Fruit fly (Drosophila melanogaster): ENCODE data around the gene CG32270.

CG32270 gene

DNA sequence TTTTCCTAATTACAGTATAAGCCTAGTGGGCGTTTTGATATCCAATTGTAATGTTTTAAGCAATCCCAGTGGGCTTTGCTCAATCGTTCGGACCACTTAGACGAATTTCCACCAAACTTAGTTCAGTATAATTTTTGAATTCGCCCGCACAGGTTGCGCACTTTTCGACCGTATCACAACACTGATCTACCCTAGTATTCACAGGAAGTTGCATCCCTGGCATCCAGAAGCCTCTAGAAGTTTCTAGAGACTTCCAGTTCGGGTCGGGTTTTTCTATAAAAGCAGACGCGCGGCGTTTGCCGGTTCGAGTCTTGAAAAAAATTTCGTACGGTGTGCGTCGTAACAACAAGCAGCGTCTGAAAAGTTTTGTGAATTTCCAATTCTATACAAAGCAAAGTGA, 15.9 kb downstream of the CG32270 start, which contains the start of gene Hsp83 (continued):
- TF ChIP-seq Nf-YB (GFP tag; optimal IDR thresholded peaks at IDR 0.05) (peak; percentile 81), wor (GFP tag; IDR thresholded peaks at IDR 0.05) (peak; percentile 41; the same call in 1 of the 2 replicates), Dip2 (GFP tag; IDR thresholded peaks at IDR 0.05) (no peak), CG12155 (GFP tag; optimal IDR thresholded peaks at IDR 0.05) (peak; percentile 74), CG1529 (GFP tag; optimal IDR thresholded peaks at IDR 0.05) (peak; percentile 95), phol (tag; optimal IDR thresholded peaks at IDR 0.05) (peak; percentile 82), CG2678 (tag; optimal IDR thresholded peaks at IDR 0.05) (peak; percentile 91), CG18619 (GFP tag; optimal IDR thresholded peaks at IDR 0.05) (peak; percentile 98), salm (tag; optimal IDR thresholded peaks at IDR 0.05) (peak; percentile 89), dm (GFP tag; optimal IDR thresholded peaks at IDR 0.05) (peak; percentile 94), Ada2b (GFP tag; IDR thresholded peaks at IDR 0.05) (peak; percentile 68; the same call in 1 of the 2 replicates), CG6791 (GFP tag; IDR thresholded peaks at IDR 0.05; ENCODE audit: partially characterized antibody) (peak; percentile 23; the same call in 1 of the 3 replicates), Pdp1 (GFP tag; optimal IDR thresholded peaks at IDR 0.05) (peak; percentile 89), CG32532 (GFP tag; IDR thresholded peaks at IDR 0.05) (peak; percentile 95), CrebB (tag; optimal IDR thresholded peaks at IDR 0.05) (peak; percentile 99), tll (GFP tag; optimal IDR thresholded peaks at IDR 0.05) (no peak), Bdp1 (GFP tag; optimal IDR thresholded peaks at IDR 0.05) (peak; percentile 89), CG10147 (GFP tag; optimal IDR thresholded peaks at IDR 0.05) (peak; percentile 88), CG6683 (GFP tag; optimal IDR thresholded peaks at IDR 0.05) (peak; percentile 97), H2.0 (GFP tag; IDR thresholded peaks at IDR 0.05) (peak; percentile 87), repo (GFP tag; optimal IDR thresholded peaks at IDR 0.05) (peak; percentile 94), zfh2 (GFP tag; optimal IDR thresholded peaks at IDR 0.05) (peak; percentile 81), CG11696 (GFP tag; IDR thresholded peaks at IDR 0.05) (peak; percentile 79), CG4282 (GFP tag; optimal IDR thresholded peaks at IDR 0.05) (peak; percentile 85), CG10959 (GFP tag; IDR thresholded peaks at IDR 0.05) (peak; percentile 81), bsh (GFP tag; optimal IDR thresholded peaks at IDR 0.05) (peak; percentile 90 to 91), CG18764 (GFP tag; optimal IDR thresholded peaks at IDR 0.05) (peak; percentile 93), CG7786 (GFP tag; optimal IDR thresholded peaks at IDR 0.05) (peak; percentile 89), wdn (GFP tag; IDR thresholded peaks at IDR 0.05) (peak; percentile 90), sqz (GFP tag; optimal IDR thresholded peaks at IDR 0.05) (peak; percentile 98), aop (GFP tag; IDR thresholded peaks at IDR 0.05) (0 out of 2 replicates have a peak, but pooled peaks have one; percentile 41), D (optimal IDR thresholded peaks at IDR 0.05) (no peak), D (GFP tag; optimal IDR thresholded peaks at IDR 0.05) (peak; percentile 95), Hsf (GFP tag; optimal IDR thresholded peaks at IDR 0.05) (peak; percentile 99), HLH54F (GFP tag; optimal IDR thresholded peaks at IDR 0.05) (peak; percentile 88), jing (GFP tag; optimal IDR thresholded peaks at IDR 0.05) (peak; percentile 79), Stat92E (GFP tag; optimal IDR thresholded peaks at IDR 0.05) (peak in 1 of 3 experiments; percentile 84), CG13424 (tag; optimal IDR thresholded peaks at IDR 0.05) (peak; percentile 72), CG11456 (GFP tag; IDR thresholded peaks at IDR 0.05) (peak; percentile 96), NC2β (GFP tag; optimal IDR thresholded peaks at IDR 0.05) (peak; percentile 97), CG14860 (GFP tag; IDR thresholded peaks at IDR 0.05; ENCODE audit: partially characterized antibody) (no peak), usp (GFP tag; optimal IDR thresholded peaks at IDR 0.05) (no peak), vnd (GFP tag; IDR thresholded peaks at IDR 0.05; ENCODE audit: partially characterized antibody) (no peak), CG12299 (tag; optimal IDR thresholded peaks at IDR 0.05) (peak; percentile 98), jumu (GFP tag; optimal IDR thresholded peaks at IDR 0.05) (peak; percentile 88), CG3838 (GFP tag; optimal IDR thresholded peaks at IDR 0.05) (peak; percentile 52), CG1233 (GFP tag; optimal IDR thresholded peaks at IDR 0.05) (peak; percentile 98), corto (GFP tag; optimal IDR thresholded peaks at IDR 0.05) (peak; percentile 90), CG33557 (GFP tag; optimal IDR thresholded peaks at IDR 0.05) (peak; percentile 95), run (tag; optimal IDR thresholded peaks at IDR 0.05) (peak; percentile 91)
